Fruit fly (Drosophila melanogaster) S2 (cell line): Measurements from ENCODE around the gene Serinc.

Experiments used
- CG8478 ChIP-seq: fragments of >200 bp; optimal IDR thresholded peaks from 2 replicates; lab custom pipeline; 2018
- CTCF ChIP-seq, 2 experiments: fragments of >200 bp; optimal IDR thresholded peaks; 2 replicates each; lab custom pipeline; 2018

dm6 chr3L:16390793-16391192, 21.7 kb upstream of the Serinc start:
- TF ChIP-seq CTCF (optimal IDR thresholded peaks at IDR 0.05; lab: Kevin White, UChicago), result no peak
- TF ChIP-seq CG8478 (lab: Kevin White, UChicago), result no peak
